Fruit fly (Drosophila melanogaster): Measurements from ENCODE around the gene Dyro.

The Dyro gene

dm6 chr3L:11325671-11326306 is 30.1 kb upstream of the Dyro start (continued):
- TF ChIP-seq Nf-YC (tag; optimal IDR thresholded peaks at IDR 0.05) (no peak), crp (GFP tag; optimal IDR thresholded peaks at IDR 0.05) (peak in 1 of 2 experiments; percentile 17), Kr (GFP tag; optimal IDR thresholded peaks at IDR 0.05) (no peak), CG1024 (GFP tag; IDR thresholded peaks at IDR 0.05) (peak; percentile 60), CG7928 (GFP tag; optimal IDR thresholded peaks at IDR 0.05) (no peak), CG2129 (GFP tag; IDR thresholded peaks at IDR 0.05; ENCODE audit: partially characterized antibody) (no peak), bigmax (GFP tag; optimal IDR thresholded peaks at IDR 0.05) (no peak), lov (optimal IDR thresholded peaks at IDR 0.05) (no peak), lov (GFP tag; IDR thresholded peaks at IDR 0.05) (peak; percentile 75; the same call in 2 of the 3 replicates), pan (optimal IDR thresholded peaks at IDR 0.05) (no peak), pan (GFP tag; optimal IDR thresholded peaks at IDR 0.05 in 1 of 2, IDR thresholded peaks at IDR 0.05 in 1 of 2) (peak in 1 of 2 experiments; percentile 83), slbo (GFP tag; IDR thresholded peaks at IDR 0.05) (peak; percentile 68), chm (GFP tag; IDR thresholded peaks at IDR 0.05) (peak; percentile 57; the same call in 1 of the 2 replicates), CG10209 (GFP tag; optimal IDR thresholded peaks at IDR 0.05) (peak; percentile 77), Taf1 (GFP tag; IDR thresholded peaks at IDR 0.05) (no peak), MBD-R2 (GFP tag; IDR thresholded peaks at IDR 0.05) (no peak), dmrt11E (tag; optimal IDR thresholded peaks at IDR 0.05) (peak; percentile 84), CG3838 (GFP tag; optimal IDR thresholded peaks at IDR 0.05) (peak; percentile 36), Dp (GFP tag; optimal IDR thresholded peaks at IDR 0.05) (no peak), CG18476 (GFP tag; optimal IDR thresholded peaks at IDR 0.05) (peak; percentile 71), CG8290 (GFP tag; optimal IDR thresholded peaks at IDR 0.05) (peak; percentile 41), CG8290 (tag; optimal IDR thresholded peaks at IDR 0.05) (peak in 1 of 2 experiments; percentile 33), CG13424 (tag; optimal IDR thresholded peaks at IDR 0.05) (peak; percentile 70), Atf-2 (GFP tag; optimal IDR thresholded peaks at IDR 0.05) (peak; percentile 74), ara (GFP tag; IDR thresholded peaks at IDR 0.05) (peak; percentile 84), Adf1 (GFP tag; IDR thresholded peaks at IDR 0.05) (no peak), CG12942 (GFP tag; optimal IDR thresholded peaks at IDR 0.05) (peak; percentile 63), CG4282 (GFP tag; optimal IDR thresholded peaks at IDR 0.05) (peak; percentile 1), CG17568 (GFP tag; optimal IDR thresholded peaks at IDR 0.05) (no peak), toy (GFP tag; IDR thresholded peaks at IDR 0.05) (0 out of 2 replicates have a peak, but pooled peaks have one; percentile 23), CG33213 (GFP tag; optimal IDR thresholded peaks at IDR 0.05) (peak; percentile 79), chn (GFP tag; optimal IDR thresholded peaks at IDR 0.05) (peak; percentile 82), kah (GFP tag; optimal IDR thresholded peaks at IDR 0.05) (peak; percentile 43), CG17186 (GFP tag; optimal IDR thresholded peaks at IDR 0.05) (no peak), pita (GFP tag; optimal IDR thresholded peaks at IDR 0.05) (no peak), HLH4C (GFP tag; IDR thresholded peaks at IDR 0.05; ENCODE audit: partially characterized antibody) (no peak), CG12659 (GFP tag; optimal IDR thresholded peaks at IDR 0.05) (peak; percentile 52), CG11093 (GFP tag; IDR thresholded peaks at IDR 0.05) (peak; percentile 46; the same call in 1 of the 3 replicates), Max (GFP tag; optimal IDR thresholded peaks at IDR 0.05) (peak; percentile 77), cas (GFP tag; IDR thresholded peaks at IDR 0.05) (no peak), otp (GFP tag; IDR thresholded peaks at IDR 0.05) (peak; percentile 84; the same call in 2 of the 3 replicates), schlank (tag; optimal IDR thresholded peaks at IDR 0.05) (no peak), Scr (GFP tag; IDR thresholded peaks at IDR 0.05; ENCODE audit: partially characterized antibody) (no peak), lilli (GFP tag; optimal IDR thresholded peaks at IDR 0.05) (peak; percentile 72), ac (GFP tag; optimal IDR thresholded peaks at IDR 0.05) (peak; percentile 71), CG11085 (GFP tag; IDR thresholded peaks at IDR 0.05) (no peak), CG8478 (optimal IDR thresholded peaks at IDR 0.05) (no peak), ind (GFP tag; optimal IDR thresholded peaks at IDR 0.05) (peak; percentile 76), CG18599 (GFP tag; optimal IDR thresholded peaks at IDR 0.05) (peak; percentile 67), ap (GFP tag; IDR thresholded peaks at IDR 0.05) (peak; percentile 80), CG6689 (GFP tag; IDR thresholded peaks at IDR 0.05) (peak; percentile 69)

Data from whole organism, embryonic.